Worm (Caenorhabditis elegans) whole organism, L1 larva: Measurements from ENCODE around the gene pot-1.
A peak's percentile ranks its signal among the peaks of the same experiment; 100 is the strongest.
"Not testable (repeated sequence)": the region's sequence is repeated elsewhere in the genome, so short reads cannot be mapped to it uniquely, and the experiment has no call there.

ENCODE experiments used
- C04F5.9 ChIP-seq: sonication (generic microtip); optimal IDR thresholded peaks from 2 replicates; lab custom pipeline; 2016; ENCODE audit warnings: missing genetic modification characterization, missing compliant biosample characterization
- C16A3.4 ChIP-seq: fragments of 150-350 bp; optimal IDR thresholded peaks from 2 replicates; lab custom pipeline; 2014; ENCODE audit warnings: missing biosample characterization, missing genetic modification characterization
- F16B12.6 ChIP-seq: fragments of 150-350 bp; optimal IDR thresholded peaks from 2 replicates; lab custom pipeline; 2014; ENCODE audit warnings: missing biosample characterization, missing genetic modification characterization
- aha-1 ChIP-seq: fragments of 150-350 bp; optimal IDR thresholded peaks from 2 replicates; lab custom pipeline; 2014; ENCODE audit warnings: missing biosample characterization, missing genetic modification characterization
- alr-1 ChIP-seq: fragments of 200-800 bp; sonication (Bioruptor generic); optimal IDR thresholded peaks from 2 replicates; lab custom pipeline; 2018; ENCODE audit warnings: borderline replicate concordance, mild to moderate bottlenecking, missing genetic modification characterization, missing compliant biosample characterization
- aly-2 ChIP-seq: fragments of 150-350 bp; optimal IDR thresholded peaks from 2 replicates; lab custom pipeline; 2014; ENCODE audit warnings: missing biosample characterization, missing genetic modification characterization
- ama-1 ChIP-seq: fragments of 150-350 bp; optimal IDR thresholded peaks from 2 replicates; lab custom pipeline; 2014
- blmp-1 ChIP-seq: fragments of 150-350 bp; optimal IDR thresholded peaks from 2 replicates; lab custom pipeline; 2014; ENCODE audit warnings: missing biosample characterization, missing genetic modification characterization
- ceh-8 ChIP-seq: fragments of 200-800 bp; sonication (Bioruptor generic); optimal IDR thresholded peaks from 2 replicates; lab custom pipeline; 2018; ENCODE audit warnings: mild to moderate bottlenecking, missing genetic modification characterization, moderate library complexity, missing compliant biosample characterization
- ceh-82 ChIP-seq, 3 experiments: fragments of 150-350 bp in 1 of 3; sonication (generic microtip) in 2 of 3; optimal IDR thresholded peaks; 2 replicates each; lab custom pipeline; 2014 to 2017; ENCODE audit warnings: missing biosample characterization in 3 of 3, missing genetic modification characterization in 3 of 3
- ceh-88 ChIP-seq: fragments of 200-800 bp; sonication (Bioruptor generic); IDR thresholded peaks from 2 replicates; pipeline ENCODE4 v1.3.6; 2022; ENCODE audit warnings: missing genetic modification characterization, missing compliant biosample characterization
- ces-1 ChIP-seq: fragments of 150-350 bp; optimal IDR thresholded peaks from 2 replicates; lab custom pipeline; 2014; ENCODE audit warnings: missing biosample characterization, missing genetic modification reagents, missing genetic modification characterization
- dpl-1 ChIP-seq, 3 experiments: fragments of 150-350 bp in 2 of 3; sonication (generic microtip) in 1 of 3; optimal IDR thresholded peaks; 2 replicates each; lab custom pipeline; 2014 to 2017; ENCODE audit warnings: missing biosample characterization in 3 of 3, missing genetic modification characterization in 3 of 3, missing genetic modification reagents in 3 of 3
- efl-1 ChIP-seq, 4 experiments: fragments of 150-350 bp; optimal IDR thresholded peaks in 3 of 4; peaks in 1 of 4; 1 replicate in 1 of 4; 2 replicates in 3 of 4; lab custom pipeline; 2014; ENCODE audit warnings: missing biosample characterization in 2 of 4, missing genetic modification characterization in 2 of 4, missing genetic modification reagents in 2 of 4
- egl-13 ChIP-seq: sonication (generic microtip); optimal IDR thresholded peaks from 2 replicates; lab custom pipeline; 2016; ENCODE audit warnings: missing genotype, missing genetic modification reagents, missing genetic modification characterization, missing compliant biosample characterization
- elt-2 ChIP-seq: sonication (generic microtip); optimal IDR thresholded peaks from 2 replicates; lab custom pipeline; 2016; ENCODE audit warnings: missing genetic modification characterization, mild to moderate bottlenecking, inconsistent platforms, missing compliant biosample characterization, missing genetic modification reagents
- hlh-17 ChIP-seq: fragments of 200-800 bp; sonication (Bioruptor generic); optimal IDR thresholded peaks from 2 replicates; lab custom pipeline; 2018; ENCODE audit warnings: missing genetic modification characterization, mild to moderate bottlenecking, missing compliant biosample characterization, moderate library complexity, borderline replicate concordance
- hlh-4 ChIP-seq: sonication (generic microtip); optimal IDR thresholded peaks from 2 replicates; lab custom pipeline; 2016; ENCODE audit warnings: mild to moderate bottlenecking, missing genetic modification characterization, missing compliant biosample characterization
- irx-1 ChIP-seq: sonication (generic microtip); optimal IDR thresholded peaks from 2 replicates; lab custom pipeline; 2016; ENCODE audit warnings: missing genetic modification characterization, missing compliant biosample characterization
- lin-14 ChIP-seq: fragments of 200-800 bp; sonication (Bioruptor generic); optimal IDR thresholded peaks from 2 replicates; lab custom pipeline; 2018; ENCODE audit warnings: mild to moderate bottlenecking, missing genetic modification characterization, moderate library complexity, missing compliant biosample characterization
- lin-35 ChIP-seq, 2 experiments: fragments of 150-350 bp; optimal IDR thresholded peaks; 2 replicates each; lab custom pipeline; 2014; ENCODE audit warnings: missing biosample characterization in 2 of 2, missing genetic modification characterization in 2 of 2, missing genetic modification reagents in 2 of 2
- lin-39 ChIP-seq: fragments of 150-350 bp; optimal IDR thresholded peaks from 2 replicates; lab custom pipeline; 2014; ENCODE audit warnings: missing biosample characterization, missing genetic modification reagents, missing genetic modification characterization
- lsy-2 ChIP-seq, 2 experiments: fragments of 150-350 bp; optimal IDR thresholded peaks; 2 replicates each; lab custom pipeline; 2014; ENCODE audit warnings: missing biosample characterization in 2 of 2, missing genetic modification characterization in 2 of 2
- mab-9 ChIP-seq: fragments of 200-800 bp; sonication (Bioruptor generic); IDR thresholded peaks from 2 replicates; pipeline ENCODE4 v1.3.6; 2022; ENCODE audit warnings: missing genetic modification reagents, missing genetic modification characterization, missing compliant biosample characterization
- nhr-19 ChIP-seq: fragments of 200-800 bp; sonication (Bioruptor generic); conservative IDR thresholded peaks from 2 replicates; pipeline ENCODE4 v1.3.6; 2022; ENCODE audit warnings: missing genetic modification characterization, missing compliant biosample characterization
- nhr-237 ChIP-seq: fragments of 150-350 bp; optimal IDR thresholded peaks from 2 replicates; lab custom pipeline; 2014; ENCODE audit warnings: missing biosample characterization, missing genetic modification characterization
- nhr-47 ChIP-seq: sonication (generic microtip); optimal IDR thresholded peaks from 2 replicates; lab custom pipeline; 2016; ENCODE audit warnings: mild to moderate bottlenecking, missing genetic modification characterization, moderate library complexity, missing compliant biosample characterization
- nhr-71 ChIP-seq: sonication (generic microtip); optimal IDR thresholded peaks from 2 replicates; lab custom pipeline; 2016; ENCODE audit warnings: mild to moderate bottlenecking, missing genetic modification characterization, moderate library complexity, missing compliant biosample characterization
- nhr-90 ChIP-seq: sonication (generic microtip); optimal IDR thresholded peaks from 2 replicates; lab custom pipeline; 2016; ENCODE audit warnings: mild to moderate bottlenecking, missing genetic modification characterization, missing compliant biosample characterization; ENCODE audit not compliant: poor library complexity
- pag-3 ChIP-seq: sonication (generic microtip); optimal IDR thresholded peaks from 2 replicates; lab custom pipeline; 2017; ENCODE audit warnings: missing genetic modification characterization, mild to moderate bottlenecking, missing compliant biosample characterization, antibody characterized with exemption, borderline replicate concordance; ENCODE audit not compliant: insufficient read depth
- pqm-1 ChIP-seq: sonication (generic microtip); optimal IDR thresholded peaks from 3 replicates; lab custom pipeline; 2017; ENCODE audit warnings: missing biosample characterization, missing genetic modification characterization
- rnt-1 ChIP-seq: sonication (generic microtip); optimal IDR thresholded peaks from 2 replicates; lab custom pipeline; 2016; ENCODE audit warnings: mild to moderate bottlenecking, missing genetic modification characterization, moderate library complexity, missing compliant biosample characterization
- snu-23 ChIP-seq: sonication (generic microtip); optimal IDR thresholded peaks from 2 replicates; lab custom pipeline; 2016; ENCODE audit warnings: missing genetic modification characterization, missing compliant biosample characterization
- sptf-1 ChIP-seq: fragments of 150-350 bp; optimal IDR thresholded peaks from 2 replicates; lab custom pipeline; 2014; ENCODE audit warnings: missing biosample characterization, missing genetic modification characterization
- unc-62 ChIP-seq: fragments of 150-350 bp; optimal IDR thresholded peaks from 2 replicates; lab custom pipeline; 2014; ENCODE audit warnings: missing biosample characterization, missing genetic modification reagents, missing genetic modification characterization
- unc-98 ChIP-seq: fragments of 200-800 bp; sonication (Bioruptor generic); IDR thresholded peaks from 2 replicates; pipeline ENCODE4 v1.3.6; 2022; ENCODE audit warnings: missing genetic modification characterization, missing compliant biosample characterization
- xbp-1 ChIP-seq: sonication (generic microtip); optimal IDR thresholded peaks from 2 replicates; lab custom pipeline; 2016; ENCODE audit warnings: missing genetic modification characterization, missing compliant biosample characterization
- zip-4 ChIP-seq: fragments of 200-800 bp; sonication (Bioruptor generic); optimal IDR thresholded peaks from 2 replicates; lab custom pipeline; 2018; ENCODE audit warnings: mild to moderate bottlenecking, missing genetic modification characterization, moderate library complexity, missing compliant biosample characterization
- ztf-11 ChIP-seq, 2 experiments: sonication (generic microtip); optimal IDR thresholded peaks; 2 replicates each; lab custom pipeline; 2016 to 2017; ENCODE audit warnings: missing genetic modification characterization in 2 of 2, missing biosample characterization in 1 of 2, missing compliant biosample characterization in 1 of 2
- ztf-4 ChIP-seq: fragments of 150-350 bp; optimal IDR thresholded peaks from 2 replicates; lab custom pipeline; 2014; ENCODE audit warnings: missing biosample characterization, missing genetic modification characterization

The pot-1 gene

DNA sequence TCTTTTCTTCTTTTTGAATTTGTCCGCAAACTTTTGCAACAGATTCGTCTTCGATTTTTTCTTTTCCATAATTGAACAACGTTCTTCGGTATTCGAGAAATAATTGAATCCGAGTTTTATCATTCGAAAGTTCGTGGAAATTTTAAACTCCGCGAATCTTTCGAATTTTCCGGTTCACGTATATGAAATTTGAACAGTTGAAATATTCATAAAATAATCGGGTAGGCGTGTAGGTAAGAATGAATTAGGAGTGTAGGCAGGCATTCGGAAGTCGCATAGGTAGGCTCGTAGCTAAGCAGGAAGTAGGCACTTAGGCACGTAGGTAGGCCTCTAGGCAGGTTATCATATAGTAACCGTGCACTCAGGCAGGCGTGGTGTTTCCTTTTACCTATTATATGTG, 4.7 kb upstream of the pot-1 start, which contains the start of gene B0280.11:
TSS of gene B0280.11 (minus strand) at position 101 of the 400 bp plus-strand sequence.
- TF ChIP-seq rnt-1 (tag; lab: Kevin White, UChicago) (no peak), alr-1 (no peak), efl-1 (optimal IDR thresholded peaks at IDR 0.05; lab: Kevin White, UChicago) (no peak), efl-1 (GFP tag; optimal IDR thresholded peaks at IDR 0.05 in 1 of 2; lab: Kevin White, UChicago) (peak in 1 of 2 experiments; percentile 39), nhr-237 (tag; lab: Kevin White, UChicago) (no peak), ceh-88 (no peak)

DNA sequence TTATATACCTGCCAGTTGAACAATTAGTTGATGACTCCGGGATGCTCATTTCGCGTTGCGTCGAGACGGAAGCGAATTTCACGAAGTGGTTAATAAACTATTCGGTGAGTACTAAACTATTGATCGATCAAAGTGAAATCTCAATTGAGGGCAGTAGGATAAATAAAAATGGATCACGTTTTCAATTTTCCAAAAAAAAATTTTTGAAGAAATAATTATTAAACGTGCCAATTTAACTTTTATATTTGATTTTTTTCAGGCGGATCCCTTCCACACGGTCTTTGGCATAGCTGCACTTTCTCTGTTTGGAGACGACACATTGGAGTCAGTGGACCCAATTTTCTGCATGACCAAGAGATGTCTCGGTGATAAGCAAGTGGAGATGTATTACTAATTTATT, 2.5 kb upstream of the pot-1 start, which contains the start of gene B0280.17:
TSS of gene B0280.17 (minus strand) at position 101 of the 400 bp plus-strand sequence.
- TF ChIP-seq pag-3 (no peak), lin-39 (no peak), mab-9 (GFP tag; lab: Robert Waterston, UW) (no peak), alr-1 (no peak), ztf-11 (tag; optimal IDR thresholded peaks at IDR 0.05; lab: Kevin White, UChicago) (no peak), nhr-47 (tag; lab: Kevin White, UChicago) (no peak), hlh-4 (tag; lab: Kevin White, UChicago) (no peak), ces-1 (GFP tag; lab: Kevin White, UChicago) (no peak), hlh-17 (GFP tag; lab: Kevin White, UChicago) (no peak), irx-1 (no peak)

DNA sequence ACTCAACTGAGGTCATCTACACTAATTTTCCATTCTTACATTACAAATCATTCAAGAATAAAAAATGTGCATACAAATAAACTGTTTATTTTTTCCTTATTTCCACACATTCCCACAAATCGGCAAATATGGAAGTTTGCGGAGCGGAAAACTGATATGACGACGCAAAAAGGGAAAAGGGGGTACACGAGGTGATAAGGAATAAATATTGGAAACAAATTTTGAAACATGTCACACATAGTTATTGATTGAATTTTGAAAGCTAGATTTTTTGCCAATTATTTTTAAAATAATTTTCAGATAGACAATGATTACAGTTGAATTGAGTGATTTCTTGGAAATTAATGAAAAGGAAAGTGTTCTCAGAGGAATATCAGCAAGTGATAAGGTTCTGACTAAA, 4.9 kb downstream of the pot-1 start, which contains the start of gene viro-2:
TSS of gene viro-2 (plus strand) at position 301 of the 400 bp plus-strand sequence.
- TF ChIP-seq sptf-1 (tag; lab: Kevin White, UChicago); zip-4 (GFP tag; lab: Kevin White, UChicago); aly-2 (tag; lab: Kevin White, UChicago): not testable (repeated sequence)

DNA sequence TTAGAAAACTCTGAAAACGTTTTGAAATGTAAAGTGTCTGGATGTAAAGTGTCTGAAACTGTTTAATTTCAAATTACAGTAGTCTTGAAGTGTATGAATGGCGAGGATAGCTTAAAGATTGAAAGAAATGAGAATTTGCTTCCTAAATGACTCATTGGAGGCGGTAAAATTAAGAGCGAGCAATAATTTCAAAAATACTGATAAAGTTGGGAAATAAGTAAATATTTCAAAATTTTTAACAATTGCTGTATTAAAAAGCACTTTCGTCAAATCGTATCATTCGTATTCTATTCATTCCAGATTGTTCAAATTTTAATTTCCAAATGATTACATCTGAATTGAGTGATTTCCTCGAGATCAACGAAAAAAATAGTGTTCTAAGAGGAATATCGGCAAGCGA, 9.1 kb downstream of the pot-1 start, which contains the start of gene B0280.2:
TSS of gene B0280.2 (plus strand) at position 301 of the 400 bp plus-strand sequence.
- no peak for TF ChIP-seq efl-1 (optimal IDR thresholded peaks at IDR 0.05; lab: Kevin White, UChicago)
- no peak for TF ChIP-seq efl-1 (GFP tag; optimal IDR thresholded peaks at IDR 0.05 in 1 of 2; lab: Kevin White, UChicago)
- TF ChIP-seq ztf-4 (tag; lab: Kevin White, UChicago), result no peak
- no peak for TF ChIP-seq blmp-1 (tag; lab: Kevin White, UChicago)
- no peak for TF ChIP-seq unc-62 (GFP tag; lab: Kevin White, UChicago)
- no peak for TF ChIP-seq nhr-90 (tag; lab: Kevin White, UChicago)
- TF ChIP-seq egl-13 (tag; lab: Kevin White, UChicago), result no peak

DNA sequence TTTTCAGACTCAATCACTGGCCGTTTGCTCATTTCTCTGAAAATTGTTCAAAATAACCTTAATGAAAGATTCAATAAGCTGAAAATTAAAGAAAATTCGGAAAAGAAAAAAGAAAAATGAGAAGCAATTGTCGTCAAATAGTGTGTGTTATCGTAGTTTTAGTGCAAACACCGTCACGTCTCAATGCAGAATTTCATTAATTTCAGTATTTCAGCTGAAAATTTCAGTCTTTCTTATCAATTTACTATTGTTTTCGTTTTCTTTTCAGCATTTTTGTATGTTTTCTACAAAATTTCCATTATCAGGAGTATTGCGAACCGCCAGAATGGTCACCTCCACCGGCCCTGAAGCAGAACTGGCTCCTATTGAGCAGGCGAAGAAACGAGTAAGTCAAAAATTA, 10.6 kb downstream of the pot-1 start, which contains the start of the genes B0280.9 and rpia-1:
TSS of gene B0280.9 (minus strand) at position 36 of the 400 bp plus-strand sequence.
TSS of gene rpia-1 (plus strand) at position 269 of the 400 bp plus-strand sequence.
- peak in 2 of 3 experiments; percentile 32 to 48 for TF ChIP-seq dpl-1 (GFP tag; optimal IDR thresholded peaks at IDR 0.05; lab: Kevin White, UChicago)
- TF ChIP-seq rnt-1 (tag; lab: Kevin White, UChicago), result peak; percentile 10
- TF ChIP-seq xbp-1 (tag; lab: Kevin White, UChicago), result no peak
- no peak for TF ChIP-seq ceh-8 (GFP tag; lab: Kevin White, UChicago)
- TF ChIP-seq elt-2 (tag; lab: Kevin White, UChicago), result peak; percentile 47
- TF ChIP-seq unc-98 (GFP tag; lab: Robert Waterston, UW), result no peak
- no peak for TF ChIP-seq ama-1 (lab: Kevin White, UChicago)
- peak; percentile 37 to 71 for TF ChIP-seq lin-35 (GFP tag; optimal IDR thresholded peaks at IDR 0.05; lab: Kevin White, UChicago)
- TF ChIP-seq C04F5.9, result no peak
- peak; percentile 36 to 62 for TF ChIP-seq efl-1 (optimal IDR thresholded peaks at IDR 0.05; lab: Kevin White, UChicago)
- peak; percentile 52 to 89 for TF ChIP-seq efl-1 (GFP tag; optimal IDR thresholded peaks at IDR 0.05 in 1 of 2; lab: Kevin White, UChicago)
- no peak for TF ChIP-seq aha-1
- no peak for TF ChIP-seq pqm-1 (tag; lab: Kevin White, UChicago)
- TF ChIP-seq nhr-19 (GFP tag; lab: Robert Waterston, UW), result peak; percentile 48; the same call in 1 of the 2 replicates
- TF ChIP-seq lsy-2 (tag; optimal IDR thresholded peaks at IDR 0.05; lab: Kevin White, UChicago), result peak; percentile 90 to 97
- TF ChIP-seq F16B12.6, result peak; percentile 90
- TF ChIP-seq alr-1, result no peak
- TF ChIP-seq blmp-1 (tag; lab: Kevin White, UChicago), result peak; percentile 1
- TF ChIP-seq snu-23 (GFP tag; lab: Kevin White, UChicago), result peak; percentile 43
- peak; percentile 37 for TF ChIP-seq lin-14 (GFP tag; lab: Kevin White, UChicago)
- peak in 1 of 3 experiments; percentile 27 for TF ChIP-seq ceh-82 (tag; optimal IDR thresholded peaks at IDR 0.05; lab: Kevin White, UChicago)
- TF ChIP-seq C16A3.4, result peak; percentile 21
- TF ChIP-seq nhr-71 (tag; lab: Kevin White, UChicago), result peak; percentile 22
